Worm (Caenorhabditis elegans) whole organism, L3 larva: ENCODE results near the gene mccc-1.
"Not testable (repeated sequence)": the region's sequence is repeated elsewhere in the genome, so short reads cannot be mapped to it uniquely, and the experiment has no call there.

Source experiments
- ama-1 ChIP-seq: fragments of 150-350 bp; optimal IDR thresholded peaks from 2 replicates; lab custom pipeline; 2018
- ceh-82 ChIP-seq: fragments of 150-350 bp; optimal IDR thresholded peaks from 2 replicates; lab custom pipeline; 2014; ENCODE audit warnings: missing biosample characterization, missing genetic modification characterization
- fkh-10 ChIP-seq: sonication (generic microtip); optimal IDR thresholded peaks from 2 replicates; lab custom pipeline; 2017; ENCODE audit warnings: missing biosample characterization, missing genetic modification reagents, missing genetic modification characterization
- hmg-11 ChIP-seq: sonication (generic microtip); optimal IDR thresholded peaks from 2 replicates; lab custom pipeline; 2016; ENCODE audit warnings: missing genetic modification characterization, missing compliant biosample characterization
- lin-15B ChIP-seq: fragments of 150-350 bp; optimal IDR thresholded peaks from 2 replicates; lab custom pipeline; 2014; ENCODE audit warnings: missing biosample characterization, missing genetic modification characterization
- nhr-23 ChIP-seq: fragments of 150-350 bp; optimal IDR thresholded peaks from 2 replicates; lab custom pipeline; 2014; ENCODE audit warnings: missing biosample characterization, missing genetic modification reagents, missing genetic modification characterization
- nhr-237 ChIP-seq: fragments of 150-350 bp; optimal IDR thresholded peaks from 2 replicates; lab custom pipeline; 2014; ENCODE audit warnings: missing biosample characterization, missing genetic modification characterization
- sea-2 ChIP-seq: fragments of 150-350 bp; sonication (generic microtip); optimal IDR thresholded peaks from 4 replicates; lab custom pipeline; 2014; ENCODE audit warnings: missing biosample characterization, missing genetic modification reagents, missing genetic modification characterization
- tbx-2 ChIP-seq: sonication (generic microtip); optimal IDR thresholded peaks from 2 replicates; lab custom pipeline; 2016; ENCODE audit warnings: mild to moderate bottlenecking, missing genetic modification characterization, missing compliant biosample characterization
- zag-1 ChIP-seq: fragments of 150-350 bp; optimal IDR thresholded peaks from 2 replicates; lab custom pipeline; 2014; ENCODE audit warnings: missing biosample characterization, missing genetic modification characterization

- not testable (repeated sequence) for TF ChIP-seq sea-2 (GFP tag; lab: Kevin White, UChicago); fkh-10 (GFP tag; lab: Kevin White, UChicago); ama-1; nhr-237; hmg-11; tbx-2 (tag; lab: Kevin White, UChicago); lin-15B (tag; lab: Kevin White, UChicago); ceh-82; nhr-23; zag-1 (tag; lab: Kevin White, UChicago)
These were observed 9.3 kb downstream of the mccc-1 start, which contains the start of gene sss-1 for ce11 chrIV:9893649-9894048.
